Worm (Caenorhabditis elegans) whole organism, L3 larva: ENCODE data around the gene elt-1.

Experiments
- ceh-28 ChIP-seq: fragments of 150-350 bp; optimal IDR thresholded peaks from 2 replicates; lab custom pipeline; 2014; ENCODE audit warnings: missing biosample characterization, missing genetic modification reagents, missing genetic modification characterization
- egl-27 ChIP-seq: sonication (generic microtip); optimal IDR thresholded peaks from 4 replicates; lab custom pipeline; 2017; ENCODE audit warnings: missing biosample characterization, missing genetic modification reagents, missing genetic modification characterization
- elt-2 ChIP-seq: sonication (generic microtip); optimal IDR thresholded peaks from 2 replicates; lab custom pipeline; 2016; ENCODE audit warnings: missing genetic modification reagents, mild to moderate bottlenecking, missing genetic modification characterization, missing compliant biosample characterization
- lin-39 ChIP-seq: fragments of 150-350 bp; optimal IDR thresholded peaks from 2 replicates; lab custom pipeline; 2018; ENCODE audit warnings: missing biosample characterization, missing genetic modification reagents, missing genetic modification characterization
- nhr-76 ChIP-seq: fragments of 150-350 bp; sonication (generic microtip); optimal IDR thresholded peaks from 5 replicates; lab custom pipeline; 2014; ENCODE audit warnings: missing biosample characterization, missing genetic modification characterization
- nhr-77 ChIP-seq: fragments of 150-350 bp; optimal IDR thresholded peaks from 2 replicates; lab custom pipeline; 2014; ENCODE audit warnings: missing biosample characterization, missing genetic modification characterization
- pha-4 ChIP-seq: fragments of 150-350 bp; optimal IDR thresholded peaks from 2 replicates; lab custom pipeline; 2014; ENCODE audit warnings: missing biosample characterization, missing genetic modification reagents, missing genetic modification characterization
- pqm-1 ChIP-seq: fragments of 150-350 bp; optimal IDR thresholded peaks from 2 replicates; lab custom pipeline; 2017; ENCODE audit warnings: missing biosample characterization, missing genetic modification characterization, inconsistent platforms
- unc-62 ChIP-seq: fragments of 150-350 bp; sonication (generic microtip); optimal IDR thresholded peaks from 4 replicates; lab custom pipeline; 2014; ENCODE audit warnings: missing biosample characterization, missing genetic modification reagents, missing genetic modification characterization
- ztf-11 ChIP-seq: fragments of 150-350 bp; optimal IDR thresholded peaks from 2 replicates; lab custom pipeline; 2014; ENCODE audit warnings: missing biosample characterization, missing genetic modification characterization

DNA sequence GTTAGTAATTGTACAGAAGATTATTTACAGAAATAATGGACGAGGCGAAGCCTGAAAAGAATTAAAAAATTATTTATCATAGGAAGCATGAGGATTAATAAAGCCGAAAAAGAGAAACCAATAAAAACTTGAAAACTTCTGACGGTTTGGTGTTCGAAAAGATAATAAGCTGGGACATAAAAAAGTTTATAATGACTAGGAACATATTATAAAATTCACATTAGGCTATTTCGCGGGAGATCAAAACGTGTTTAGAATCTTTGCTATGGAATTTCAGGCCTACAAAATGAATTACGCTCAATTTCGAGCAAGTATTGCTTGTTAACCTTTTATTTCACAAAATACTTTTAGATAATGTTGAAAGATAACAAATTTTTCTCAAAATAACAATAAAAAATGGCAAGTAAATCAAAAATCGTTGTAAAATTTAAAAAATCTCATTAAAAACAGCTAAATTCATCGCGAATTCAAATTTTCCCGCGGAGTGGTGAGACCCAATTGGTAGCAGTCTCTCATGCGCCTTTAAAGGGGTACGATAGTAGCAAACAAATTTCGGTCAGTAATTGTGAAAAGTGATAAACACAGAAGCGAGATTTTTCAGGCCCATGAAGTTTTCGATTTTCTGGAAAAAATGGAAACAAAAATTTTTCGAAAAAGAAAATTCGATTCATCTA, 25.9 kb upstream of the elt-1 start, which contains the start of gene trcs-1:
- TF ChIP-seq elt-2 (tag; lab: Kevin White, UChicago) = no peak
- no peak for TF ChIP-seq unc-62 (GFP tag; lab: Kevin White, UChicago)
- TF ChIP-seq lin-39 (tag; lab: Kevin White, UChicago) = no peak
- no peak for TF ChIP-seq nhr-76 (tag; lab: Kevin White, UChicago)
- no peak for TF ChIP-seq egl-27 (tag; lab: Kevin White, UChicago)
- no peak for TF ChIP-seq ztf-11
- no peak for TF ChIP-seq pqm-1
- no peak for TF ChIP-seq pha-4 (tag; lab: Kevin White, UChicago)
- TF ChIP-seq ceh-28 = no peak
- TF ChIP-seq nhr-77 (tag; lab: Kevin White, UChicago) = no peak
